Fruit fly (Drosophila melanogaster) whole organism, prepupa: ENCODE measurements around the gene red.

Experiments
- Blimp-1 ChIP-seq: fragments of 200-800 bp; sonication (Bioruptor generic); optimal IDR thresholded peaks from 3 replicates; lab custom pipeline; 2017; ENCODE audit warnings: missing biosample characterization, missing genetic modification characterization, mild to moderate bottlenecking, moderate library complexity, missing genetic modification reagents
- CG10631 ChIP-seq: fragments of 200-800 bp; sonication (Bioruptor generic); optimal IDR thresholded peaks from 2 replicates; lab custom pipeline; 2016; ENCODE audit warnings: missing biosample characterization, missing genetic modification characterization
- CG10669 ChIP-seq: fragments of 200-800 bp; sonication (Bioruptor generic); optimal IDR thresholded peaks from 3 replicates; lab custom pipeline; 2018; ENCODE audit warnings: missing biosample characterization, mild to moderate bottlenecking, missing genetic modification characterization, moderate library complexity
- CG11294 ChIP-seq: fragments of 200-800 bp; sonication (Bioruptor generic); IDR thresholded peaks from 2 replicates; pipeline ENCODE4 v1.3.6; 2022; ENCODE audit warnings: missing biosample characterization, missing genetic modification characterization
- CG11902 ChIP-seq: fragments of 200-800 bp; sonication (Bioruptor generic); optimal IDR thresholded peaks from 3 replicates; lab custom pipeline; 2016; ENCODE audit warnings: missing biosample characterization, missing genetic modification characterization
- CG15336 ChIP-seq: fragments of 200-800 bp; sonication (Bioruptor generic); IDR thresholded peaks from 2 replicates; pipeline ENCODE4 v1.3.6; 2022; ENCODE audit warnings: missing biosample characterization, missing genetic modification characterization
- CG1621 ChIP-seq: fragments of 200-800 bp; sonication (Bioruptor generic); optimal IDR thresholded peaks from 3 replicates; lab custom pipeline; 2018; ENCODE audit warnings: missing biosample characterization, mild to moderate bottlenecking, missing genetic modification characterization
- CG3032 ChIP-seq: fragments of 200-800 bp; optimal IDR thresholded peaks from 2 replicates; lab custom pipeline; 2019; ENCODE audit warnings: missing biosample characterization, mild to moderate bottlenecking, missing genetic modification characterization, moderate library complexity
- CG31627 ChIP-seq: fragments of 200-800 bp; sonication (Bioruptor generic); optimal IDR thresholded peaks from 3 replicates; lab custom pipeline; 2016; ENCODE audit warnings: missing biosample characterization, missing genetic modification characterization
- CG34406 ChIP-seq: fragments of 200-800 bp; sonication (Bioruptor generic); optimal IDR thresholded peaks from 3 replicates; lab custom pipeline; 2016; ENCODE audit warnings: missing biosample characterization, missing genetic modification characterization
- CG3919 ChIP-seq: fragments of 200-800 bp; sonication (Bioruptor generic); optimal IDR thresholded peaks from 3 replicates; lab custom pipeline; 2016; ENCODE audit warnings: missing biosample characterization, missing genetic modification characterization
- CG4318 ChIP-seq: fragments of 200-800 bp; sonication (Bioruptor generic); optimal IDR thresholded peaks from 3 replicates; lab custom pipeline; 2017; ENCODE audit warnings: missing biosample characterization, mild to moderate bottlenecking, missing genetic modification characterization
- CG6792 ChIP-seq: fragments of 200-800 bp; sonication (Bioruptor generic); optimal IDR thresholded peaks from 3 replicates; lab custom pipeline; 2016; ENCODE audit warnings: missing biosample characterization, missing genetic modification characterization
- CG6808 ChIP-seq: fragments of 200-800 bp; sonication (Bioruptor generic); optimal IDR thresholded peaks from 3 replicates; lab custom pipeline; 2017; ENCODE audit warnings: missing biosample characterization, missing genetic modification characterization, mild to moderate bottlenecking, moderate library complexity, missing genetic modification reagents
- CG6854 ChIP-seq: fragments of 200-800 bp; sonication (Bioruptor generic); optimal IDR thresholded peaks from 2 replicates; lab custom pipeline; 2017; ENCODE audit warnings: missing biosample characterization, mild to moderate bottlenecking, missing genetic modification characterization
- CG7368 ChIP-seq: fragments of 200-800 bp; sonication (Bioruptor generic); optimal IDR thresholded peaks from 3 replicates; lab custom pipeline; 2016; ENCODE audit warnings: missing biosample characterization, missing genetic modification characterization
- CG8319 ChIP-seq: fragments of 200-800 bp; sonication (Bioruptor generic); optimal IDR thresholded peaks from 3 replicates; lab custom pipeline; 2016; ENCODE audit warnings: missing biosample characterization, missing genetic modification characterization
- CG8632 ChIP-seq: fragments of 200-800 bp; sonication (Bioruptor generic); optimal IDR thresholded peaks from 3 replicates; lab custom pipeline; 2016; ENCODE audit warnings: missing biosample characterization, missing genetic modification characterization
- CG9139 ChIP-seq: fragments of 200-800 bp; sonication (Bioruptor generic); optimal IDR thresholded peaks from 3 replicates; lab custom pipeline; 2017; ENCODE audit warnings: missing biosample characterization, mild to moderate bottlenecking, missing genetic modification characterization
- Eip78C ChIP-seq: fragments of 200-800 bp; sonication (Bioruptor generic); peaks from one replicate; lab custom pipeline; 2016; ENCODE audit warnings: missing biosample characterization, missing genetic modification characterization
- Eip93F ChIP-seq: fragments of 200-800 bp; sonication (Bioruptor generic); optimal IDR thresholded peaks from 2 replicates; lab custom pipeline; 2016; ENCODE audit warnings: missing biosample characterization, mild to moderate bottlenecking, missing genetic modification characterization
- Ets96B ChIP-seq: fragments of 200-800 bp; optimal IDR thresholded peaks from 2 replicates; lab custom pipeline; 2019; ENCODE audit warnings: missing biosample characterization, mild to moderate bottlenecking, missing genetic modification characterization, moderate library complexity
- Gug ChIP-seq: fragments of 200-800 bp; sonication (Bioruptor generic); IDR thresholded peaks from 2 replicates; pipeline ENCODE4 v1.3.6; 2022; ENCODE audit warnings: missing biosample characterization, missing genetic modification characterization
- Hr38 ChIP-seq: sonication (Bioruptor generic); optimal IDR thresholded peaks from 2 replicates; lab custom pipeline; 2016; ENCODE audit warnings: missing biosample characterization, missing genetic modification characterization
- Hr39 ChIP-seq: fragments of 200-800 bp; sonication (Bioruptor generic); optimal IDR thresholded peaks from 2 replicates; lab custom pipeline; 2016; ENCODE audit warnings: missing biosample characterization, missing genetic modification characterization
- Hr4 ChIP-seq: fragments of 200-800 bp; sonication (Bioruptor generic); optimal IDR thresholded peaks from 3 replicates; lab custom pipeline; 2016; ENCODE audit warnings: missing biosample characterization, missing genetic modification characterization
- Lpt ChIP-seq: fragments of 200-800 bp; sonication (Bioruptor generic); optimal IDR thresholded peaks from 3 replicates; lab custom pipeline; 2016; ENCODE audit warnings: missing biosample characterization, missing genetic modification characterization
- OdsH ChIP-seq: fragments of 200-800 bp; sonication (Bioruptor generic); optimal IDR thresholded peaks from 3 replicates; lab custom pipeline; 2016; ENCODE audit warnings: missing biosample characterization, missing genetic modification characterization
- Smox ChIP-seq: fragments of 200-800 bp; sonication (Bioruptor generic); optimal IDR thresholded peaks from 3 replicates; lab custom pipeline; 2016; ENCODE audit warnings: missing biosample characterization, missing genetic modification characterization
- Sox102F ChIP-seq: fragments of 200-800 bp; sonication (Bioruptor generic); optimal IDR thresholded peaks from 2 replicates; lab custom pipeline; 2016; ENCODE audit warnings: missing biosample characterization, mild to moderate bottlenecking, missing genetic modification characterization
- Sox14 ChIP-seq: fragments of 200-800 bp; sonication (Bioruptor generic); optimal IDR thresholded peaks from 3 replicates; lab custom pipeline; 2016; ENCODE audit warnings: missing biosample characterization, missing genetic modification characterization
- Sox15 ChIP-seq: fragments of 200-800 bp; sonication (Bioruptor generic); optimal IDR thresholded peaks from 3 replicates; lab custom pipeline; 2016; ENCODE audit warnings: missing biosample characterization, missing genetic modification characterization
- achi ChIP-seq: fragments of 200-800 bp; sonication (Bioruptor generic); optimal IDR thresholded peaks from 3 replicates; lab custom pipeline; 2016; ENCODE audit warnings: missing biosample characterization, missing genetic modification characterization
- cyc ChIP-seq: fragments of 200-800 bp; sonication (Bioruptor generic); optimal IDR thresholded peaks from 3 replicates; lab custom pipeline; 2016; ENCODE audit warnings: missing biosample characterization, missing genetic modification characterization
- dac ChIP-seq: fragments of 200-800 bp; sonication (Bioruptor generic); optimal IDR thresholded peaks from 2 replicates; lab custom pipeline; 2017; ENCODE audit warnings: missing biosample characterization, mild to moderate bottlenecking, missing genetic modification characterization
- dsx ChIP-seq: fragments of 200-800 bp; optimal IDR thresholded peaks from 3 replicates; lab custom pipeline; 2019; ENCODE audit warnings: missing biosample characterization, mild to moderate bottlenecking, missing genetic modification characterization, moderate library complexity; ENCODE audit not compliant: poor library complexity, severe bottlenecking
- eg ChIP-seq: fragments of 200-800 bp; sonication (Bioruptor generic); IDR thresholded peaks from 3 replicates; pipeline ENCODE4 v1.3.6; 2022; ENCODE audit warnings: missing biosample characterization, missing genetic modification characterization
- esn ChIP-seq: fragments of 200-800 bp; sonication (Bioruptor generic); optimal IDR thresholded peaks from 2 replicates; lab custom pipeline; 2016; ENCODE audit warnings: missing biosample characterization, mild to moderate bottlenecking, missing genetic modification characterization, moderate library complexity
- fd59A ChIP-seq: fragments of 200-800 bp; sonication (Bioruptor generic); optimal IDR thresholded peaks from 2 replicates; lab custom pipeline; 2017; ENCODE audit warnings: missing biosample characterization, mild to moderate bottlenecking, missing genetic modification characterization, missing genetic modification reagents
- fd85E ChIP-seq: fragments of 200-800 bp; sonication (Bioruptor generic); optimal IDR thresholded peaks from 3 replicates; lab custom pipeline; 2016; ENCODE audit warnings: missing biosample characterization, missing genetic modification characterization
- fkh ChIP-seq: fragments of 200-800 bp; sonication (Bioruptor generic); optimal IDR thresholded peaks from 3 replicates; lab custom pipeline; 2017; ENCODE audit warnings: missing biosample characterization, mild to moderate bottlenecking, missing genetic modification characterization, moderate library complexity
- lz ChIP-seq: fragments of 200-800 bp; sonication (Bioruptor generic); optimal IDR thresholded peaks from 3 replicates; lab custom pipeline; 2016; ENCODE audit warnings: missing biosample characterization, missing genetic modification characterization
- net ChIP-seq: fragments of 200-800 bp; sonication (Bioruptor generic); optimal IDR thresholded peaks from 3 replicates; lab custom pipeline; 2016; ENCODE audit warnings: missing biosample characterization, missing genetic modification characterization
- pdm3 ChIP-seq: fragments of 200-800 bp; sonication (Bioruptor generic); optimal IDR thresholded peaks from 3 replicates; lab custom pipeline; 2016; ENCODE audit warnings: missing biosample characterization, missing genetic modification characterization
- spab ChIP-seq: fragments of 200-800 bp; sonication (Bioruptor generic); optimal IDR thresholded peaks from 2 replicates; lab custom pipeline; 2017; ENCODE audit warnings: missing biosample characterization, mild to moderate bottlenecking, missing genetic modification characterization, missing genetic modification reagents
- svp ChIP-seq: fragments of 200-800 bp; sonication (Bioruptor generic); peaks from one replicate; lab custom pipeline; 2016; ENCODE audit warnings: missing biosample characterization, missing genetic modification characterization

Gene red

dm6 chr3R:14289958-14290835 is 1.3 kb downstream of the red start (continued):
- TF ChIP-seq fkh (GFP tag; lab: Kevin White, UChicago) (peak; percentile 45), CG15336 (GFP tag; lab: Robert Waterston, UW) (peak; percentile 53), Gug (GFP tag; lab: Robert Waterston, UW) (peak; percentile 33; the same call in 1 of the 2 replicates), CG6854 (no peak), Lpt (peak; percentile 28), CG6808 (peak; percentile 34), Sox102F (GFP tag; lab: Kevin White, UChicago) (peak; percentile 38), CG3919 (GFP tag; lab: Kevin White, UChicago) (peak; percentile 48), Sox14 (GFP tag; lab: Kevin White, UChicago) (peak; percentile 39), Hr4 (GFP tag; lab: Kevin White, UChicago) (peak; percentile 69), CG6792 (GFP tag; lab: Kevin White, UChicago) (peak; percentile 32), spab (peak; percentile 29), Sox15 (peak; percentile 17), CG11294 (GFP tag; lab: Robert Waterston, UW) (no peak), CG10631 (peak; percentile 44), Smox (GFP tag; lab: Kevin White, UChicago) (peak; percentile 58), CG8632 (GFP tag; lab: Kevin White, UChicago) (peak; percentile 44), Hr39 (GFP tag; lab: Kevin White, UChicago) (peak; percentile 41), CG11902 (GFP tag; lab: Kevin White, UChicago) (peak; percentile 31)

dm6 chr3R:14291431-14291830 is 2.6 kb downstream of the red start:
- TF ChIP-seq Gug (GFP tag; lab: Robert Waterston, UW): peak; percentile 49
- peak; percentile 48 for TF ChIP-seq Sox15
- TF ChIP-seq Eip93F (GFP tag; lab: Kevin White, UChicago): peak; percentile 41
- TF ChIP-seq Blimp-1 (GFP tag; lab: Kevin White, UChicago): peak; percentile 66
- peak; percentile 59 for TF ChIP-seq CG11294 (GFP tag; lab: Robert Waterston, UW)
- no peak for TF ChIP-seq Hr38 (GFP tag; lab: Kevin White, UChicago)
- peak; percentile 82 for TF ChIP-seq net (GFP tag; lab: Kevin White, UChicago)
- peak; percentile 75 for TF ChIP-seq CG8632 (GFP tag; lab: Kevin White, UChicago)
- TF ChIP-seq CG3032 (tag; lab: Kevin White, UChicago): peak; percentile 87
- peak; percentile 69 for TF ChIP-seq CG31627
- peak; percentile 87 for TF ChIP-seq eg (GFP tag; lab: Robert Waterston, UW)
- peak; percentile 73 for TF ChIP-seq CG4318
- TF ChIP-seq Ets96B (tag; lab: Kevin White, UChicago): peak; percentile 89
- TF ChIP-seq CG8319 (GFP tag; lab: Kevin White, UChicago): peak; percentile 51
- TF ChIP-seq pdm3 (GFP tag; lab: Kevin White, UChicago): peak; percentile 74
- peak; percentile 75 for TF ChIP-seq CG7368 (GFP tag; lab: Kevin White, UChicago)
- TF ChIP-seq lz (GFP tag; lab: Kevin White, UChicago): peak; percentile 77
- peak; percentile 70 for TF ChIP-seq CG9139 (GFP tag; lab: Kevin White, UChicago)
- TF ChIP-seq fd85E (GFP tag; lab: Kevin White, UChicago): peak; percentile 22
- TF ChIP-seq Hr4 (GFP tag; lab: Kevin White, UChicago): peak; percentile 82
- TF ChIP-seq CG6854: peak; percentile 85
- peak; percentile 95 for TF ChIP-seq svp (GFP tag; lab: Kevin White, UChicago)
- peak; percentile 78 for TF ChIP-seq CG10631
- TF ChIP-seq OdsH (GFP tag; lab: Kevin White, UChicago): peak; percentile 82
- peak; percentile 76 for TF ChIP-seq CG1621 (tag; lab: Kevin White, UChicago)
- TF ChIP-seq dsx (GFP tag; lab: Kevin White, UChicago): peak; percentile 83
- TF ChIP-seq CG10669 (GFP tag; lab: Kevin White, UChicago): peak; percentile 83
- TF ChIP-seq CG34406 (GFP tag; lab: Kevin White, UChicago): peak; percentile 77
- peak; percentile 49 for TF ChIP-seq CG11902 (GFP tag; lab: Kevin White, UChicago)
- peak; percentile 77 for TF ChIP-seq CG6792 (GFP tag; lab: Kevin White, UChicago)
- TF ChIP-seq Sox14 (GFP tag; lab: Kevin White, UChicago): peak; percentile 78
- peak; percentile 89 for TF ChIP-seq esn (GFP tag; lab: Kevin White, UChicago)
- peak; percentile 81 for TF ChIP-seq spab
- TF ChIP-seq Lpt: peak; percentile 72
- peak; percentile 49 for TF ChIP-seq dac (GFP tag; lab: Kevin White, UChicago)
- peak; percentile 68 for TF ChIP-seq cyc (GFP tag; lab: Kevin White, UChicago)
- TF ChIP-seq achi: peak; percentile 79
- peak; percentile 98 for TF ChIP-seq Eip78C (GFP tag; lab: Kevin White, UChicago)
- no peak for TF ChIP-seq fkh (GFP tag; lab: Kevin White, UChicago)
- peak; percentile 81 for TF ChIP-seq fd59A (GFP tag; lab: Kevin White, UChicago)
